Fruit fly (Drosophila melanogaster) Kc167 (cell line): ENCODE results near the gene CG2865.

Source experiments
- Myc ChIP-seq: fragments of >200 bp; optimal IDR thresholded peaks from 2 replicates; lab custom pipeline; 2017; ENCODE audit warnings: missing external identifiers
- Sin3A ChIP-seq: fragments of >200 bp; optimal IDR thresholded peaks from 2 replicates; lab custom pipeline; 2018; ENCODE audit warnings: missing external identifiers
- h ChIP-seq: fragments of >200 bp; optimal IDR thresholded peaks from 3 replicates; lab custom pipeline; 2018; ENCODE audit warnings: missing external identifiers
- insv ChIP-seq: fragments of >200 bp; optimal IDR thresholded peaks from 3 replicates; lab custom pipeline; 2018; ENCODE audit warnings: missing external identifiers
- psq ChIP-seq: fragments of >200 bp; optimal IDR thresholded peaks from 2 replicates; lab custom pipeline; 2017; ENCODE audit warnings: missing external identifiers
- ttk ChIP-seq: sonication (Bioruptor generic); optimal IDR thresholded peaks from 2 replicates; lab custom pipeline; 2017; ENCODE audit warnings: missing external identifiers

The CG2865 gene

DNA sequence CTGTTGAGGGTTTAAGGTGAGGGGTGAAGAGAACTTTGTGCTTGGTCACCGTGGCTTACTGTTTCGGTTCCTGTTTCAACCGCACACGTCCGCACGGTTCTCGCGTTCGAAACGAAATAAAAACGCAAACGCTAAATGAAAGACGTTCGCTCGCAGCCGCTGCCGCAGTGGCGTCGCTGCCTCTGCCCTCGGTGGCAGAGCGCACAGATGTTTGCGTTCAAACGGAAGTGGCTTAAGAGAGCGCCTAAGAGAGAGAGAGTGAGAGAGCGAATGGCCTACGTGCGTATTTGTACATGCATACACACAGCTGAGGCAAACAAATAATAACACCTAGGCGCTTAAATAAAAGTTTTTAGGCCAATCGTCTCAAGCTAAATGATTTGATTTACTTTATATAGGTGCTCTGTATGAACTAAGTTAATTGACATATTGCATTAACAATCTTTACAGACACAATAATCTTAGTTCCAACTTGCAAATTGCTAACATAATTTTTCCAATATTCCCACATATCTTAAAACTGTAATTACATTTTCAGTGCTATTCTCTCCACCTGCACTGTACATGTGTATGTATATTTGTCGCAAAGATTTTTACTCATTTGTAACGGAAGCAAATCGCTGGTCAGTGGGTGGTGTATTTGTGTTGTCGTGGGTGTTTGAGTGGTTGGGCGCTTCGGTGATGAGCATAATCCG is at the start of gene CG2865:
TSS of gene CG2865 (minus strand) at position 118 of the 695 bp plus-strand sequence.
- TF ChIP-seq ttk (lab: Kevin White, UChicago) (no peak), Sin3A (lab: Kevin White, UChicago) (no peak), psq (lab: Kevin White, UChicago) (no peak), h (no peak)

dm6 chrX:2340009-2340733 is 47.0 kb upstream of the CG2865 start:
- TF ChIP-seq psq (lab: Kevin White, UChicago): no peak
- TF ChIP-seq h: no peak
- TF ChIP-seq insv (lab: Kevin White, UChicago): no peak
- TF ChIP-seq Myc (lab: Kevin White, UChicago): no peak
- no peak for TF ChIP-seq ttk (lab: Kevin White, UChicago)
- TF ChIP-seq Sin3A (lab: Kevin White, UChicago): no peak

DNA sequence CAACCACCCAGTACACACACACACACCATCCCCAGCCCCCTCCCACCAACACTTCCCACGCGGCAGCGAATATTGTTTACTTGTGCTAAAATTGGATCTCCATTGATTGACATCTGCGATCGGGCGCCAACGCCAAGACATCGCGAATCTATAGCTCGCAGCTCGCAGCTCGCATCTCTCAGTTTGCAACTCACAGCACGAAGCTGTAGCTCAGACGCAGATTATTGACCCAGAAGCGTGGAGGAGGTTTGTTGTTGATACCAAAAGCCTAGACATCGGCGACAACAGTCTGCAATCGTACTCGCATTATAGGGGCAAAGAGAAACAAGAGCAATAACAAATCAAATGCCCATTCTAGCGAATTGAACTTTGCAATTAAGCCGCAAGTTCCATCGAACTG is 44.0 kb upstream of the CG2865 start:
- TF ChIP-seq ttk (lab: Kevin White, UChicago) (no peak), psq (lab: Kevin White, UChicago) (no peak)

DNA sequence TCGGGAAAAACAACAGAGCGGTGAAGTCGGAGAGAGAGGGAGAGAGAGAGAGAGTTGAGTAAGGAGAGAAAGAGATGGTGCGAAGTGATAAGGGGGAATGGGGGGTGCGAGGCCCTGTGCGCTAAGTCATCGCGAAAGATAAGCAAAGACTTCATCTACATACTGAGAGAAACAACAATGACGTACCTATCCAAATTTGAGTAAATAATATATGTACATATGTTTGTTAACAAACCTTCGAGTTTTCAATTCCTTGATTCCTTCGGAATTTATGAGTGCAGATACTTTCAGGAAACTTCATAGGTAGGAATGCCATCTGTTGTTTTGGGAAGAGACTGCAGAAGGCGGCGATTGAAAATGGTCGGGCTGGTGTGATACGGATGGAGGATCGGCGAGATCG is 43.2 kb upstream of the CG2865 start:
- TF ChIP-seq Myc (lab: Kevin White, UChicago): no peak
- no peak for TF ChIP-seq ttk (lab: Kevin White, UChicago)
- no peak for TF ChIP-seq psq (lab: Kevin White, UChicago)
- no peak for TF ChIP-seq insv (lab: Kevin White, UChicago)
- no peak for TF ChIP-seq Sin3A (lab: Kevin White, UChicago)
- TF ChIP-seq h: no peak

dm6 chrX:2334556-2335137 is 41.4 kb upstream of the CG2865 start, which contains the start of gene Ilp6:
Gene Ilp6 (minus strand): TSS chrX:2334658.
- TF ChIP-seq insv (lab: Kevin White, UChicago) (no peak), h (no peak), Myc (lab: Kevin White, UChicago) (no peak), psq (lab: Kevin White, UChicago) (no peak), ttk (lab: Kevin White, UChicago) (no peak), Sin3A (lab: Kevin White, UChicago) (no peak)

DNA sequence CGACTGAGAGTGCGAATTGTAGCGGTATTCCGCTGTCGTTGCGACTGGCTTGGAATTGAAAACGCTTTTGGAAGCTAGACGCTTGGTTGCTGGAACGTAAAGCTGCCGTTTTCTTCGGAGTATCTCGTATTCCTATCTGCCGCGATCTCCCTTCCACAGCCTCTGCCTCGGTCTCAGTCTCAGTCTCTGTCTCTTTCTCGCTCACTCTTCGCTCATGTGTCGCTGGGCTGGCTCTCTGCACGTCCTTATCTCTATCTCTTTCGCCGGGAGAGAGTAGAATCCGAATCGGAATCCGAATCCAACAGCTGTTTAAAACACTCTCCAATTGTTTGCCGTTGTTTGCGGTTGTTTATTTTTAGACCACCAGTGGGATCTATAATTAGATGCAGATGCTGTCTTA is 40.8 kb upstream of the CG2865 start:
- TF ChIP-seq h: no peak
- TF ChIP-seq ttk (lab: Kevin White, UChicago): no peak
- TF ChIP-seq Myc (lab: Kevin White, UChicago): no peak
- TF ChIP-seq Sin3A (lab: Kevin White, UChicago): no peak
- no peak for TF ChIP-seq psq (lab: Kevin White, UChicago)
- TF ChIP-seq insv (lab: Kevin White, UChicago): no peak

DNA sequence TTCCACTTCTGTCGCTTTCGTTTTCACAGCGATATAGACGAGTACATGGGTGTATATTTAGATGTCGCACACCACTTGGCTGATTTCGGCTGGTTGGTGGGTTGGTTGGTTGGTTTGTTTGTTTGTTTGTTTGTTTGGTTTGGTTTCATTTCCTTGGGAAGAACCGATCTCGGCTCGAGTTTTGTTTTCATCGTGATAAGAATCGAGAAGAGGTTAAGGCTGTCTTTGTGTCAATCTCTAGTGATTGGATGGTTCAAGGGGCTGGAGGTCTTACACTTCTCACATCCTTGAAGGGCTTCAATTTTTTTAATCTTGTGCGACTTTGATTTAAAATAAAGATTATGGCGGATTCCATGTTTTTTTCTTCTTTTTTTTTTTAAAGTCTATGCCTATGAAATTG is 39.6 kb upstream of the CG2865 start:
- TF ChIP-seq Myc (lab: Kevin White, UChicago) (no peak), psq (lab: Kevin White, UChicago) (no peak), h (no peak), Sin3A (lab: Kevin White, UChicago) (no peak), insv (lab: Kevin White, UChicago) (no peak), ttk (lab: Kevin White, UChicago) (no peak)

- TF ChIP-seq h: no peak
- no peak for TF ChIP-seq Myc (lab: Kevin White, UChicago)
- no peak for TF ChIP-seq insv (lab: Kevin White, UChicago)
- TF ChIP-seq ttk (lab: Kevin White, UChicago): no peak
- no peak for TF ChIP-seq psq (lab: Kevin White, UChicago)
- TF ChIP-seq Sin3A (lab: Kevin White, UChicago): no peak
Measured at dm6 chrX:2329312-2329711, 36.1 kb upstream of the CG2865 start.

DNA sequence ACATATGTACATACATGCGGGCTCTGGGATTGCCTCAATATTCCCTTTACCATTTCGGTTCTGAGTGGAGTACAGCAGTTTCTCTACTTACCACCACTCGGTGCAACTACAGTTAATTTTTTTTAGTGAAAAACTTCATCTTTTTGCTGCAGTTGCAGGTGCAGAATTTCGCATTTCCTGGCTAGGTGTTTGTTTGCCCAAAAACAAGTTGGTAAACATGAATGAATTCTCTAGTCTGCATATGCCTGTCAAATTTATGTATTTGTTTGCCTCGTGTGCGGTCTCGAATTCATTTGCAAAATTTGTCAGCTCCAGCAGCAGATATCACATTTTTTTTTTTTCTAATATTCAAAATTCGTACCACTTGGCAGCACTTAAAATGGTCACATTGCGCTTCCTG is 33.6 kb upstream of the CG2865 start, which contains the start of gene CG2854:
TSS of gene CG2854 (plus strand) at position 301 of the 400 bp plus-strand sequence.
- TF ChIP-seq ttk (lab: Kevin White, UChicago) (no peak), Myc (lab: Kevin White, UChicago) (no peak), h (no peak), Sin3A (lab: Kevin White, UChicago) (no peak), psq (lab: Kevin White, UChicago) (no peak), insv (lab: Kevin White, UChicago) (no peak)

DNA sequence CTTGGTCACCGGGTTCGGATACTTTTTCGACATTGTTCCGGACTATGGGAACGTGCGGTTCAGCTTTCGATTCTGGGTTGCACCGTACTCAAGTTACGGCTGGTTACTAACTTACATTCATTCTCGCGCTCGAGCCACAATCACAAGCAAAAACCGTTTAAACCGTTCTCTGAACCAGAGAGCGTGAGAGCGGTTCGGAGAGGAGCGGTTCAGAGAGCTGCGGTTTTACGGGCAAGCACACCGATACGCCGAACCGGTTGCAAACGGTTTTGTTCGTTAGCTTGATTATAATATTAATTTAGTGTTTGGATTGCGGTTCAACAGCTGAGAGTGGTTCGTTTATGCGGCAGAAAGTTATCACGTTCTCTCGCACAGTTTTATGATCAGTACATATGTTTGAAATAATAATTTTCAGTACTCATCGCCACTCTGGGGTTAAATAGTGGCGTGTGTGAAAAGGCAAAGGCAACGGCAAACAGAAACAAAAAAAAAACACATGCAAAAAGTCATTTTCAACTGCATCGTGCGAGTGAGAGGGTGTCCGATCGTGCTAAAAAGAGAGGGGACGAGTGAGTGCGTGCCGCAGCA is 32.5 kb upstream of the CG2865 start, which contains the start of gene CG14050:
TSS of gene CG14050 (minus strand) at position 560 of the 588 bp plus-strand sequence.
- TF ChIP-seq Sin3A (lab: Kevin White, UChicago): no peak
- no peak for TF ChIP-seq h

dm6 chrX:2323661-2324293 is 30.6 kb upstream of the CG2865 start:
- no peak for TF ChIP-seq Sin3A (lab: Kevin White, UChicago)
- TF ChIP-seq insv (lab: Kevin White, UChicago): no peak
- TF ChIP-seq Myc (lab: Kevin White, UChicago): no peak
- no peak for TF ChIP-seq ttk (lab: Kevin White, UChicago)
- TF ChIP-seq psq (lab: Kevin White, UChicago): no peak
- no peak for TF ChIP-seq h
